Worm (Caenorhabditis elegans) whole organism, L4 larva: ENCODE measurements around the gene popl-5.
A peak's percentile ranks its signal among the peaks of the same experiment; 100 is the strongest.

Experiments used
- F49E8.2 ChIP-seq: sonication (generic microtip); optimal IDR thresholded peaks from 2 replicates; lab custom pipeline; 2016; ENCODE audit warnings: missing compliant biosample characterization, mild to moderate bottlenecking, missing genetic modification characterization, borderline replicate concordance
- R02D3.7 ChIP-seq: fragments of 150-350 bp; sonication (generic microtip); optimal IDR thresholded peaks from 3 replicates; lab custom pipeline; 2014; ENCODE audit warnings: missing biosample characterization, missing genetic modification characterization
- Y105C5A.15 ChIP-seq: fragments of 200-800 bp; sonication (Bioruptor generic); IDR thresholded peaks from 2 replicates; pipeline ENCODE4 v1.3.6; 2022; ENCODE audit warnings: missing genetic modification characterization, missing compliant biosample characterization
- Y5F2A.4 ChIP-seq: fragments of 200-800 bp; sonication (Bioruptor generic); optimal IDR thresholded peaks from 2 replicates; lab custom pipeline; 2018; ENCODE audit warnings: mild to moderate bottlenecking, missing genetic modification characterization, missing compliant biosample characterization
- aha-1 ChIP-seq: fragments of 150-350 bp; peaks from one replicate; lab custom pipeline; 2014; ENCODE audit warnings: missing biosample characterization, missing genetic modification characterization
- ceh-62 ChIP-seq: sonication (generic microtip); optimal IDR thresholded peaks from 2 replicates; lab custom pipeline; 2017; ENCODE audit warnings: missing biosample characterization, missing genetic modification characterization
- ctbp-1 ChIP-seq: fragments of 200-800 bp; sonication (Bioruptor generic); IDR thresholded peaks from 2 replicates; pipeline ENCODE4 v1.3.6; 2022; ENCODE audit warnings: missing genetic modification reagents, missing genetic modification characterization, missing compliant biosample characterization
- dpl-1 ChIP-seq: fragments of 150-350 bp; optimal IDR thresholded peaks from 2 replicates; lab custom pipeline; 2014; ENCODE audit warnings: missing biosample characterization, missing genetic modification reagents, missing genetic modification characterization
- lin-1 ChIP-seq: fragments of 200-800 bp; sonication (Bioruptor generic); IDR thresholded peaks from 2 replicates; pipeline ENCODE4 v1.3.6; 2022; ENCODE audit warnings: missing genetic modification reagents, missing genetic modification characterization, missing compliant biosample characterization
- lin-38 ChIP-seq: fragments of 200-800 bp; sonication (Bioruptor generic); IDR thresholded peaks from 2 replicates; pipeline ENCODE4 v1.3.6; 2022; ENCODE audit warnings: missing genetic modification reagents, missing genetic modification characterization, missing compliant biosample characterization
- lsy-2 ChIP-seq, 2 experiments: fragments of 150-350 bp in 1 of 2; sonication (generic microtip) in 1 of 2; optimal IDR thresholded peaks; 2 replicates each; lab custom pipeline; 2014 to 2017; ENCODE audit warnings: missing biosample characterization in 2 of 2, missing genetic modification characterization in 2 of 2
- madf-5 ChIP-seq, 2 experiments: fragments of 200-800 bp; sonication (Bioruptor generic); IDR thresholded peaks; 2 replicates each; pipeline ENCODE4 v1.3.6; 2022; ENCODE audit warnings: missing compliant biosample characterization in 2 of 2, missing genetic modification characterization in 2 of 2
- madf-9 ChIP-seq: fragments of 200-800 bp; sonication (Bioruptor generic); conservative IDR thresholded peaks from 2 replicates; pipeline ENCODE4 v1.3.6; 2022; ENCODE audit warnings: missing genetic modification reagents, missing genetic modification characterization, missing compliant biosample characterization
- mdl-1 ChIP-seq, 2 experiments: fragments of 150-350 bp in 1 of 2; sonication (generic microtip) in 1 of 2; optimal IDR thresholded peaks; 2 replicates each; lab custom pipeline; 2014 to 2017; ENCODE audit warnings: missing biosample characterization in 2 of 2, missing genetic modification characterization in 2 of 2
- mdt-29 ChIP-seq: fragments of 200-800 bp; sonication (Bioruptor generic); IDR thresholded peaks from 2 replicates; pipeline ENCODE4 v1.3.6; 2022; ENCODE audit warnings: missing genetic modification reagents, missing genetic modification characterization, missing compliant biosample characterization
- mes-2 ChIP-seq: sonication (generic microtip); optimal IDR thresholded peaks from 2 replicates; lab custom pipeline; 2016; ENCODE audit warnings: missing genotype, mild to moderate bottlenecking, missing genetic modification characterization, missing compliant biosample characterization; ENCODE audit not compliant: poor library complexity, severe bottlenecking
- nhr-10 ChIP-seq: fragments of 150-350 bp; optimal IDR thresholded peaks from 2 replicates; lab custom pipeline; 2014; ENCODE audit warnings: missing biosample characterization, missing genetic modification characterization
- nhr-102 ChIP-seq: sonication (generic microtip); optimal IDR thresholded peaks from 2 replicates; lab custom pipeline; 2016; ENCODE audit warnings: mild to moderate bottlenecking, missing genetic modification characterization, moderate library complexity, missing compliant biosample characterization
- nhr-111 ChIP-seq: fragments of 200-800 bp; sonication (Bioruptor generic); optimal IDR thresholded peaks from 2 replicates; lab custom pipeline; 2018; ENCODE audit warnings: mild to moderate bottlenecking, missing genetic modification characterization, missing compliant biosample characterization
- nhr-41 ChIP-seq: fragments of 200-800 bp; sonication (Bioruptor generic); IDR thresholded peaks from 2 replicates; pipeline ENCODE4 v1.3.6; 2022; ENCODE audit warnings: missing genetic modification reagents, missing genetic modification characterization, missing compliant biosample characterization
- nhr-6 ChIP-seq: fragments of 150-350 bp; optimal IDR thresholded peaks from 2 replicates; lab custom pipeline; 2014; ENCODE audit warnings: missing biosample characterization, missing genetic modification characterization
- nhr-76 ChIP-seq: fragments of 150-350 bp; optimal IDR thresholded peaks from 2 replicates; lab custom pipeline; 2014; ENCODE audit warnings: missing biosample characterization, missing genetic modification characterization
- nhr-77 ChIP-seq: fragments of 150-350 bp; optimal IDR thresholded peaks from 2 replicates; lab custom pipeline; 2014; ENCODE audit warnings: missing biosample characterization, missing genetic modification characterization
- php-3 ChIP-seq: fragments of 200-800 bp; sonication (Bioruptor generic); IDR thresholded peaks from 2 replicates; pipeline ENCODE4 v1.3.6; 2022; ENCODE audit warnings: missing genetic modification reagents, missing genetic modification characterization, missing compliant biosample characterization
- unc-130 ChIP-seq: sonication (generic microtip); optimal IDR thresholded peaks from 2 replicates; lab custom pipeline; 2016; ENCODE audit warnings: missing genetic modification reagents, missing genetic modification characterization, missing compliant biosample characterization
- unc-39 ChIP-seq: sonication (generic microtip); optimal IDR thresholded peaks from 2 replicates; lab custom pipeline; 2017; ENCODE audit warnings: missing biosample characterization, missing genetic modification characterization
- unc-62 ChIP-seq, 3 experiments: fragments of 150-350 bp in 1 of 3; sonication (generic microtip); optimal IDR thresholded peaks in 2 of 3; peaks in 1 of 3; 1 replicate in 1 of 3; 2 replicates in 2 of 3; lab custom pipeline; 2014 to 2017; ENCODE audit warnings: missing biosample characterization in 3 of 3, missing genetic modification characterization in 3 of 3, missing genetic modification reagents in 3 of 3, missing genotype in 1 of 3
- zfp-2 ChIP-seq: sonication (generic microtip); optimal IDR thresholded peaks from 2 replicates; lab custom pipeline; 2016; ENCODE audit warnings: mild to moderate bottlenecking, missing genetic modification characterization, missing compliant biosample characterization
- zip-11 ChIP-seq: fragments of 200-800 bp; sonication (Bioruptor generic); IDR thresholded peaks from 2 replicates; pipeline ENCODE4 v1.3.6; 2022; ENCODE audit warnings: missing genetic modification characterization, missing compliant biosample characterization
- zip-2 ChIP-seq: fragments of 150-350 bp; optimal IDR thresholded peaks from 2 replicates; lab custom pipeline; 2014; ENCODE audit warnings: missing biosample characterization, missing genetic modification characterization
- ztf-11 ChIP-seq: fragments of 150-350 bp; optimal IDR thresholded peaks from 2 replicates; lab custom pipeline; 2014; ENCODE audit warnings: missing biosample characterization, missing genetic modification characterization

popl-5 gene

ce11 chrIII:11510120-11510519, 23.0 kb upstream of the popl-5 start:
- TF ChIP-seq zfp-2 (tag; lab: Kevin White, UChicago) (no peak), Y105C5A.15 (GFP tag; lab: Robert Waterston, UW) (no peak), unc-39 (tag; lab: Kevin White, UChicago) (no peak), ztf-11 (tag; lab: Kevin White, UChicago) (no peak)

DNA sequence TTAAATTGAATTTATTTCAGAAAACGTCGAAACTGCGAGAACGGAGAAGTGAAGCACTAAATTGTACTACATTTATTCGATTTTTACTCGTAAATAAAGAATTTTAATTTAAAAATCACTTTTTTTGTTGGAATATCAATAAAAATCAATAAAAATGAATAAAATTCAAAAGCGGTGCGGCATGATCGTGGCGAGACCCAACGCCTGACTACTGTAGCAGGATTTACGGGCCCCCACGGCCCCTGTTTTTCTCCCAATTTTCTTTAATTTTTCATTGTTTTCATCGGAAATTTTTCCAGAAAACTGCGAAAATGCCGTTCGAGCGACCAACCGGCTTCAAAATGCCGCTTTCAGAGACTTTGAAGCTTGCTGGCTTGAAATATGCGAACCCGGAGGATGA, 21.7 kb upstream of the popl-5 start, which contains the start of gene Y66D12A.19:
TSS of gene Y66D12A.19 (plus strand) at position 266 of the 400 bp plus-strand sequence.
- peak; percentile 48 for TF ChIP-seq lin-38 (GFP tag; lab: Robert Waterston, UW)
- no peak for TF ChIP-seq nhr-10
- peak; percentile 52 for TF ChIP-seq R02D3.7 (tag; lab: Kevin White, UChicago)

DNA sequence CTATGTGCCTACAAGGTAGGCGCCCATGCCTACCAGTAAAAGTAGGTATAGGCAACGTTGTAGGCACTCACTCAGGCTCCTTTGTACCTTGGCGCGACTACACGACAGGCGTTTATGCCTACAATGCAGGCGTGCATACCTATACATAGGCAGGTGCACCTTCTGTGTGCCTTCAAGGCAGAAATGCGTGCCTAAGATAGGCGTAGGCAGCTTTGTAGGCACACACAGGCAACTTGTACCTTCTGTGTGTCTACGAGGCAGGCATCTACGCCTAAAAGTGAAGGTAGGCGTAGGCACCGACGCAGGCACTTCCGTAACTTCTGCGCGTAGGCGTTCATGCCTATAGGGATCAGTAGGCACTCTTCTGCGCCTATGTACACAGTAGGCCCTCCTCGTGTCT, 18.5 kb upstream of the popl-5 start:
- TF ChIP-seq madf-5 (GFP tag; IDR thresholded peaks at IDR 0.05; lab: Robert Waterston, UW): 0 out of 4 replicates have a peak, but pooled peaks of 1 of the 2 experiments have one; percentile 8
- TF ChIP-seq F49E8.2 (tag; lab: Kevin White, UChicago): no peak
- peak; percentile 65 for TF ChIP-seq aha-1
- no peak for TF ChIP-seq zip-11 (GFP tag; lab: Robert Waterston, UW)
- no peak for TF ChIP-seq nhr-77 (tag; lab: Kevin White, UChicago)
- TF ChIP-seq, all 104 proteins: peak for 2

DNA sequence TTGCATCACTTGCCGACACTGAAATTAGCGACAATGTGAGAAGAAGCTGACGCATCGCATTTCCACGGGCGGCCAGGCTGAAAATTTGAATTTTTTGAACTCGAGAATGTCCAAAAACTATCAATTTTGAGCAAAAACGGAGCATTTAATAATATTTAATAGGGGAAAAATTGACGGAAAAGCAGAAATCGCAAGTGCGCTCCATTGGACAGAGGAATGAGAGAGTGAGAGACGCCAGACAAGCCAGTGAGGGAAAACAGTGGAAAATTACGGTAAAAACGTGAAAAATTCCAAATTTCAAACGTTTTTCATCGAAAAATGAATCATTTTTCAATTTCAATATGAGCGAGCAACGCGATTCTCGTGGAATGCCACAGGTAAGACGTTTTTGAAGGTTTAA, 18.1 kb upstream of the popl-5 start, which contains the start of the genes Y66D12A.21 and spe-6:
TSS of gene Y66D12A.21 (minus strand) at position 90 of the 400 bp plus-strand sequence.
TSS of gene spe-6 (plus strand) at position 276 of the 400 bp plus-strand sequence.
- TF ChIP-seq ceh-62 (tag; lab: Kevin White, UChicago) (no peak), mes-2 (peak; percentile 63), lsy-2 (tag; optimal IDR thresholded peaks at IDR 0.05; lab: Kevin White, UChicago) (peak in 1 of 2 experiments; percentile 36), unc-130 (GFP tag; lab: Kevin White, UChicago) (peak; percentile 4), lin-38 (GFP tag; lab: Robert Waterston, UW) (peak; percentile 87)

DNA sequence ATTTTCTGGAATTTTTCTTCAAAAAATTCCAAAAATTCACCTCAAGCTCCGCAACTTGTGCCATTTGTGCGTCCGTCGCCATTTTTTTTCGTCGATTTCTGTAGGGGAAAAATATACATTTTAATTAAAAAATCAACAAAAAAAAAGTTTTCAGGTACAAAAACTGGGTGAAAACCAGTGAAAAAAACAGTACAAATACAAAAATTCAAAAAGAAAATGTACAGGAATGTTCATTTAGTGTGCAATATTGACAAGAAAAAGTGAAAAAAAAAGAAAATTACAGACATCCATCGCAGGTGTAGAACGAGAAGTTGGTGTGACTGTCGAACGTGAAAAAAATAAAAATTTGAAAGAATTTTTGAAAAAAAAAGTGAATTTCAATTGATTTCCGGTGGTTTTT, 15.6 kb upstream of the popl-5 start, which contains the start of gene tin-10:
TSS of gene tin-10 (minus strand) at position 101 of the 400 bp plus-strand sequence.
- TF ChIP-seq lsy-2 (tag; optimal IDR thresholded peaks at IDR 0.05; lab: Kevin White, UChicago) (no peak), nhr-6 (tag; lab: Kevin White, UChicago) (no peak), zip-11 (GFP tag; lab: Robert Waterston, UW) (no peak), ctbp-1 (GFP tag; lab: Robert Waterston, UW) (no peak), mdt-29 (GFP tag; lab: Robert Waterston, UW) (no peak), ztf-11 (tag; lab: Kevin White, UChicago) (no peak), unc-39 (tag; lab: Kevin White, UChicago) (no peak), unc-62 (GFP tag; optimal IDR thresholded peaks at IDR 0.05 in 1 of 2; lab: Kevin White, UChicago) (no peak), unc-62 (tag; optimal IDR thresholded peaks at IDR 0.05; lab: Kevin White, UChicago) (no peak), madf-9 (GFP tag; lab: Robert Waterston, UW) (no peak), Y5F2A.4 (GFP tag; lab: Kevin White, UChicago) (no peak), dpl-1 (GFP tag; lab: Kevin White, UChicago) (no peak), lin-1 (GFP tag; lab: Robert Waterston, UW) (no peak), nhr-41 (no peak), nhr-111 (GFP tag; lab: Kevin White, UChicago) (no peak), php-3 (no peak), madf-5 (GFP tag; IDR thresholded peaks at IDR 0.05; lab: Robert Waterston, UW) (no peak), zip-2 (tag; lab: Kevin White, UChicago) (no peak), mdl-1 (tag; optimal IDR thresholded peaks at IDR 0.05; lab: Kevin White, UChicago) (no peak), nhr-76 (tag; lab: Kevin White, UChicago) (no peak), nhr-102 (tag; lab: Kevin White, UChicago) (no peak)
